Fruit fly (Drosophila melanogaster): ENCODE measurements around the gene CG32573.

The CG32573 gene

dm6 chrX:16641101-16641420 lies 10.1 kb upstream of the CG32573 start:
- TF ChIP-seq CG17801 (GFP tag; optimal IDR thresholded peaks at IDR 0.05; ENCODE audit: partially characterized antibody) = no peak

DNA sequence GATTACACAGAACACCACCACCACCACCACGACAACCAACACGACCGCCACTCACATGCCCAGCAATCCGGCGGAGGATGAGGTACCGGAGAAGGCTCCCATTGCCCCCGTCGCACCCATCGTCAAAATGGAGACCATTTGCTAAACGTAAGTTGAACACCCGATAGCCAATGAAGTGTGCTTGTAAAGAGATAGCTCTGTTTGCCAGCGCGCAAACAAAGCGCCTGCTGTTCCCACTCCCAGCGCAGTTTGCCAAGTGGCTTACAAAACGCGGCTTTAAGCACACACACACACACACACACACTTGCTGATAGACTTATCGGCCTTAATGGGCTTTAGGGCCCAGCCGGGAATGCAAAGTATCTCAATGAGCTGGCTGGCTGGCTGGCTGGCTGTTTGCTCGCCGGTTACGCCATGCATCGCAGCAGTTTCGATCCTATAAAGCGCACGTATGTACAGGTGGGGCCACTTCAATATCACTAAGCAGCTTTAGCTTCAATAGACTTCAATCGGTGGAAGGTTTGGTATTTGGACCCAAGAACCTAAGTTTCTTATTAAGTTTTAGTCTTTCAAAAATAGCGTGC lies 7.7 kb upstream of the CG32573 start:
- TF ChIP-seq CG17801 (GFP tag; optimal IDR thresholded peaks at IDR 0.05; ENCODE audit: partially characterized antibody) = no peak

dm6 chrX:16644535-16645131 lies 6.5 kb upstream of the CG32573 start:
- no peak for TF ChIP-seq CG17801 (GFP tag; optimal IDR thresholded peaks at IDR 0.05; ENCODE audit: partially characterized antibody)

DNA sequence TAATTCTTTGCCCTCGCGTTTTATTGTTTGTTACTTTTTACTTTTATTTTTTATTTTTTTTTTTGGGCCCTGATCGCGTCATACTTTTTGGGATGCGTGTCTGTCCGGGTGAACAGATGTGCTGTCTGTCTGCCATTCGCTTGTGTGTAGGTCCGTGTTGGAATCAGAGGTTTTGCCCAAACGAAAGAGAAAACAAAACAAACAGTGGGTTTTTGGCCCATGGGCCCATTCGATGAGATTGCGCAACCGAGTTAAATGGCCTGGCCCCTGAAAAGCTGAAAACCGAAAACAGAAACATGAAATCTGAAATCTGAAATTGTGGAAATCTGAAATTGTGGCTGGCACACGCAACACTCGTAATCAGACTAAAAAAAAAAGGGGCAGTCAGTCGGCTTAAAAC lies 5.7 kb upstream of the CG32573 start:
- TF ChIP-seq CG17801 (GFP tag; optimal IDR thresholded peaks at IDR 0.05; ENCODE audit: partially characterized antibody) = no peak

dm6 chrX:16647092-16647632 lies 4.0 kb upstream of the CG32573 start:
- TF ChIP-seq CG17801 (GFP tag; optimal IDR thresholded peaks at IDR 0.05; ENCODE audit: partially characterized antibody) = no peak

DNA sequence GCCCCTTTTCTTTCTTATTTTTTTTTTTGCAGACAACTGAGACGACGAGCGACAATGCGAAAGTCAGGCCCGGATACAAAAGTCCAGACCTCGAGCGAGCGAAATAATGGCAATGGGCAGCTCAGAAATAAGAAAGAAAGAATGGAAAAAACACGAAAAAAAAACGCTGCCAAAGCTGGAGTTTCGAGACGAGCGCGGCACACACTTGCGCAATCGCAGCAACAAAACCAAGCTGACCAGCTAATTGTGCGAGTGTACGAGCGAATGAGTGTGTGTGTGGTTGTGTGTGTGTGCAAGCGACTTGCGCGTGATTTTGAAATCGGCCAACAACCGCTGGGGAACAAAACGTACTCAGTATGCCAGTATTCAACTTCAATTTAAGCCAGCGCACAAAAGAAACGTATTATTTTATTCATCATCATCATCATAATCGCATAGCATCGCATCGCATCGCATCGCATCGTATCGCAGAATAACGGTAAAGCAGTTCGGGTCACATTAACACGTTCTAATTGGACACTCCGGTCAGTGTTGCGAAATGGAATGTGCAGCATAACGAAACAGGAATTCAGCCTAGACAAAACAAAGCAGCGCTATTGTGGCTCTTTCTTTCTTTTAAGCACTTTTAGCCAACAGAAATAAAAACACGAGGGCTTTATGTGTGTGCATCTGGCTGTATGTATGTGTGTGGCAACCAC lies 3.3 kb upstream of the CG32573 start:
- TF ChIP-seq CG17801 (GFP tag; optimal IDR thresholded peaks at IDR 0.05; ENCODE audit: partially characterized antibody) = no peak

DNA sequence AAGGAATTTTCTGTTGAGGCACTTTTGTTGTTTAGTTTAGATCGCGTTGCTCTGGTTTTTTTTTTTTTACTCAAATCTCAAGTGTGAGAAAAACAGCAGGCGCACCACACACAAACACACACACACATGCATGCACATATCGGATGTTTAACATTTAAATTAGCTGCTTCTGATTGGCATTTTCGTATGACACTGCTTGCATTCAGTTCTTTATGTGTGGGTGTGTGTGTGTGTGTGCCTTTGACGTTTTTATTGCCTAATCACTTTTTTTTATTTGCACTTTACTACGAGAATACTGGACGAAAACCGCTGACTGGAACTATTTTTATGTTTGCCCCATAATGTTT lies 2.8 kb upstream of the CG32573 start:
- no peak for TF ChIP-seq CG17801 (GFP tag; optimal IDR thresholded peaks at IDR 0.05; ENCODE audit: partially characterized antibody)

DNA sequence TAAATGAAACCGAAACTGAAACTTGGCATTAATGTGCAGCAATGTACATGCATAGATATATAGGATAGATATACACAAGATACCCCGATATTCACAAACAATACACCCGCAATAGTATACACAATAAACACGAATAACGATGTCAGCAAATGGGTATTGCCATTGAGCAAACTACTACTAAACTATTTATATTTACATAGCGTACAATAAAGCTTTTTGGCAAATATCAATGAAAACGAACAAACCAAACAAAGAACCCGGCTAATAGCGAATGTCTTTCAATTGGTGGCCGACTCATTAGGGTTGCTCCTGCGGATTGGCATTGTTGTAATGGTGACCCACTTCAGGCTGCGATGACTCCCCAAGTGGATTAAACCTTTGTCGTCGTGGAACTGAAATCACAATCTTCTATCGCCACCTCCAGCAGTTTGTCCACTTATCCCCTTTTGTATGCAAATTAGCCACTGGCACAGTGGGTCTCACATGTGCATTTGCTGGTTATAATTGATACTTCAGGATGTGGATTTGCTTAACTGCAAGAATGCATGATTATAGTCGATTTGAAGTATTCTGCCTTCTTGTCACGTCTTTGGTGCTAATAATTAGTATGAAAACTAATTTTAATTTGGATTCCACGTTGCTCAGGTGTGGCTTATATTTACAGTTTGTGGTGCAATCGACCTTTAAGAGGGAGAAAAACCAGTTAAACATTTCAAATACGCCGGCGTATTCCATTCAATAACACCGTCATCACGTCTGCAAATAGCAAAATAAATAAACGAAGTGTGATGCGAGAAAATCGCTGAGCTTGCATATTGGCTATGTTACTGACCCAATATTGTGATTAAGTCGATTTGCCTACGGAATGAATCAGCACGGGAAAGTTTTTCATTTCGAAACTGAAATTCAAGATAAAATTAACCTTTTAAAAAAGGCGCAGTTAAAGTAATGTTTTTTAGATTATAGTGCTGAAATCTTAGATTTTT lies 805 bp upstream of the CG32573 start:
- no peak for TF ChIP-seq CG17801 (GFP tag; optimal IDR thresholded peaks at IDR 0.05; ENCODE audit: partially characterized antibody)

DNA sequence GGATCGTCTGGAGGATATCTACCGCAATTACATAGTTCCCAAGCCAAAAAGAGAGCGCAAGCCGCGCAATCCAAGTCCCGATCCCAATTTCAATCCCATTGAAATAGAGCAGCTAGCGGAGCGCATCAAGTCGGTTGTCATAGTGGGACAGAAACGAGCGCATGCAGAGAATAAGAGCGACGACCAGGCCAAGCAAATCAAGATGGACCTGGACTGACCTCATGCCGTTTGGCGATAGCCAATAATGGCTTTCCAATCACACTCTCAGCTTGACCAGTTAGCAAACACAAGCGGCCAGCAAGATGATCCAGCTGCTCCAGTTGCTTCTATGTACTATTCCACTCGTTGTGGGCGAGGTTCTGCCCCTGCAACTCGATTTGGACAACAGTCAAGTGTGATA lies 449 bp downstream of the CG32573 start:
- no peak for TF ChIP-seq CG17801 (GFP tag; optimal IDR thresholded peaks at IDR 0.05; ENCODE audit: partially characterized antibody)

dm6 chrX:16654931-16655409 lies 3.8 kb downstream of the CG32573 start, which contains the start of the genes Nemp and r:
Gene Nemp (minus strand): TSS chrX:16655015.
Gene r (plus strand): TSS chrX:16655359.
- TF ChIP-seq CG17801 (GFP tag; optimal IDR thresholded peaks at IDR 0.05; ENCODE audit: partially characterized antibody) = no peak

dm6 chrX:16655724-16656235 lies 4.6 kb downstream of the CG32573 start:
- no peak for TF ChIP-seq CG17801 (GFP tag; optimal IDR thresholded peaks at IDR 0.05; ENCODE audit: partially characterized antibody)

DNA sequence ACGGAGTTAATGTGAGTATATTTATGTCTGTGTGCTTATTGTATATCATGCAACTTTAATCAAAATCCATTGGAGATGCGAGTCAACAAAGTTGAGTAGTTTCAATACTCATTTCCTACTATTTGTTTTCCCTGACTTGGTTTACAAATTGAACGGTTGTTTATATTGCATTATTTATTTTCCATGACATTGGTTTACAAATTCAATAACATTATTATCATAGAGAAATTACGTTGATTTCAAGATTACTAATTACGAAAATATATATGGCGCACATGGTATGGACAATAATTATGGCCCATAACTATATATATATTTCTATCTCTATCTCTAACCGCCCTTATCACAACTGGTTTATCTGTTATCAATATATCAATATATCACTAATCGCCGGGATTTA lies 9.5 kb downstream of the CG32573 start:
- no peak for TF ChIP-seq CG17801 (GFP tag; optimal IDR thresholded peaks at IDR 0.05; ENCODE audit: partially characterized antibody)

dm6 chrX:16664405-16665064 lies 13.4 kb downstream of the CG32573 start, which contains the start of gene CG15865:
Gene CG15865 (minus strand): TSS chrX:16664455.
- TF ChIP-seq CG17801 (GFP tag; optimal IDR thresholded peaks at IDR 0.05; ENCODE audit: partially characterized antibody) = no peak

DNA sequence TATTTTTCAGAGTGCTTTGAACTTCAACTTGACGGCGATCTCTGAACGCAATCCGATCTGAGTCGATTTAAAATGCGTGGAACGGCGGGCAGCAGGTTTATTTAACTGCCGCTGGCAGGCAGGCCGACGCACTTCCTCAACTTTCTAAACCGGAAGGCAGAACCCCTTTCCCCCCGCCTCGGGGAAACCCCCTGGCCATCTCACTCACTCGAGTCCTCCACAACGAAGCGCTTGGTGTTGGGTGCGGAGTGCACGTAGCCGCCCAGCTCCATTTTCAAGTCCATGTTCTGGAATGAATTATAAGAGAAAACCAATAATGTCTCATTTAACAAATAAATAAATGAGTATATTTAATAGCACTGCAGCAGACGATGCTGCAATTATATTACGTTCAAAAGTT lies 18.7 kb downstream of the CG32573 start:
- no peak for TF ChIP-seq CG17801 (GFP tag; optimal IDR thresholded peaks at IDR 0.05; ENCODE audit: partially characterized antibody)

Measured in ovary, adult (tissue).